Worm (Caenorhabditis elegans) whole organism, L4/young adult: ENCODE measurements around the gene T08G2.2.
A peak's percentile ranks its signal among the peaks of the same experiment; 100 is the strongest.

Experiments used
- W03F9.2 ChIP-seq: fragments of 150-350 bp; optimal IDR thresholded peaks from 2 replicates; lab custom pipeline; 2014; ENCODE audit warnings: missing biosample characterization, missing genetic modification characterization
- dao-5 ChIP-seq: sonication (generic microtip); optimal IDR thresholded peaks from 2 replicates; lab custom pipeline; 2016; ENCODE audit warnings: missing genotype, missing genetic modification characterization, moderate library complexity, missing compliant biosample characterization
- him-1 ChIP-seq: sonication (generic microtip); optimal IDR thresholded peaks from 2 replicates; lab custom pipeline; 2016; ENCODE audit warnings: missing genotype, missing genetic modification reagents, missing genetic modification characterization, missing compliant biosample characterization

T08G2.2 gene

ce11 chrX:17215753-17216152 is 6.6 kb upstream of the T08G2.2 start:
- no peak for TF ChIP-seq dao-5
- TF ChIP-seq him-1 (tag; lab: Kevin White, UChicago) = no peak
- no peak for TF ChIP-seq W03F9.2

- TF ChIP-seq dao-5 = no peak
- TF ChIP-seq W03F9.2 = no peak
Observed at ce11 chrX:17214803-17215202, 5.6 kb upstream of the T08G2.2 start, which contains the start of gene acdh-10. Gene acdh-10 (minus strand): TSS chrX:17214903.

- TF ChIP-seq W03F9.2 = no peak
- no peak for TF ChIP-seq dao-5
Observed at ce11 chrX:17211513-17211912, 2.3 kb upstream of the T08G2.2 start.

ce11 chrX:17205853-17206252 is 3.3 kb downstream of the T08G2.2 start:
- TF ChIP-seq him-1 (tag; lab: Kevin White, UChicago) (no peak), W03F9.2 (no peak), dao-5 (no peak)

ce11 chrX:17203399-17203798 is 5.8 kb downstream of the T08G2.2 start:
- no peak for TF ChIP-seq W03F9.2
- no peak for TF ChIP-seq dao-5
- TF ChIP-seq him-1 (tag; lab: Kevin White, UChicago) = no peak

- no peak for TF ChIP-seq W03F9.2
- no peak for TF ChIP-seq him-1 (tag; lab: Kevin White, UChicago)
- no peak for TF ChIP-seq dao-5
Observed at ce11 chrX:17197824-17198223, 11.3 kb downstream of the T08G2.2 start.

ce11 chrX:17195080-17195479 is 14.1 kb downstream of the T08G2.2 start, which contains the start of gene B0302.5:
Gene B0302.5 (minus strand): TSS chrX:17195137.
- TF ChIP-seq him-1 (tag; lab: Kevin White, UChicago) = no peak
- no peak for TF ChIP-seq dao-5
- TF ChIP-seq W03F9.2 = no peak

ce11 chrX:17185696-17186430 is 23.3 kb downstream of the T08G2.2 start, which contains the start of gene sid-3:
Gene sid-3 (plus strand): TSS chrX:17186380.
- TF ChIP-seq W03F9.2 = no peak
- TF ChIP-seq him-1 (tag; lab: Kevin White, UChicago) = no peak
- TF ChIP-seq dao-5 = no peak

- TF ChIP-seq W03F9.2 (peak; percentile 58), him-1 (tag; lab: Kevin White, UChicago) (no peak)
Observed at ce11 chrX:17184363-17184762, 24.8 kb downstream of the T08G2.2 start.

- no peak for TF ChIP-seq dao-5
- TF ChIP-seq W03F9.2 = peak; percentile 62
- TF ChIP-seq him-1 (tag; lab: Kevin White, UChicago) = no peak
Observed at ce11 chrX:17181220-17181619, 27.9 kb downstream of the T08G2.2 start.

- TF ChIP-seq dao-5 = no peak
- no peak for TF ChIP-seq him-1 (tag; lab: Kevin White, UChicago)
- TF ChIP-seq W03F9.2 = no peak
Observed at ce11 chrX:17180135-17180534, 29.0 kb downstream of the T08G2.2 start.

- no peak for TF ChIP-seq him-1 (tag; lab: Kevin White, UChicago)
- no peak for TF ChIP-seq dao-5
- no peak for TF ChIP-seq W03F9.2
Observed at ce11 chrX:17178239-17178638, 30.9 kb downstream of the T08G2.2 start, which contains the start of gene B0302.2. Gene B0302.2 (plus strand): TSS chrX:17178539.

ce11 chrX:17176677-17177076 is 32.5 kb downstream of the T08G2.2 start, which contains the start of gene B0302.4:
Gene B0302.4 (minus strand): TSS chrX:17176777.
- TF ChIP-seq him-1 (tag; lab: Kevin White, UChicago) = no peak
- no peak for TF ChIP-seq dao-5
- no peak for TF ChIP-seq W03F9.2

- no peak for TF ChIP-seq W03F9.2
- TF ChIP-seq dao-5 = no peak
Observed at ce11 chrX:17170401-17170800, 38.8 kb downstream of the T08G2.2 start.

- no peak for TF ChIP-seq W03F9.2
- TF ChIP-seq dao-5 = no peak
- no peak for TF ChIP-seq him-1 (tag; lab: Kevin White, UChicago)
Observed at ce11 chrX:17168086-17168485, 41.1 kb downstream of the T08G2.2 start.

- TF ChIP-seq him-1 (tag; lab: Kevin White, UChicago) (no peak), dao-5 (no peak), W03F9.2 (no peak)
Observed at ce11 chrX:17157868-17158267, 51.3 kb downstream of the T08G2.2 start, which contains the start of gene npr-21. Gene npr-21 (minus strand): TSS chrX:17157968.
